Fruit fly (Drosophila melanogaster) whole organism, embryonic: ENCODE measurements around the gene red.

ENCODE experiments used
- CG8478 ChIP-seq: fragments of >200 bp; optimal IDR thresholded peaks from 2 replicates; lab custom pipeline; 2018
- Hey ChIP-seq: fragments of 200-800 bp; sonication (Bioruptor generic); optimal IDR thresholded peaks from 3 replicates; lab custom pipeline; 2018; ENCODE audit warnings: missing biosample characterization, mild to moderate bottlenecking, missing genetic modification characterization
- Hr39 ChIP-seq: fragments of >200 bp; optimal IDR thresholded peaks from 2 replicates; lab custom pipeline; 2017
- Trl ChIP-seq, 3 experiments: fragments of >200 bp in 2 of 3; fragments of 200-800 bp in 1 of 3; sonication (Bioruptor generic) in 1 of 3; optimal IDR thresholded peaks; 2 replicates in 1 of 3; 3 replicates in 2 of 3; lab custom pipeline; 2016 to 2017; ENCODE audit warnings: missing biosample characterization in 1 of 3, missing genetic modification characterization in 1 of 3
- lbe ChIP-seq: fragments of 200-800 bp; sonication (Bioruptor generic); optimal IDR thresholded peaks from 2 replicates; lab custom pipeline; 2016; ENCODE audit warnings: missing biosample characterization, mild to moderate bottlenecking, missing genetic modification characterization

dm6 chr3R:14289958-14290835 is 1.3 kb downstream of the red start:
- no peak for TF ChIP-seq CG8478 (lab: Kevin White, UChicago)
- no peak for TF ChIP-seq Trl (optimal IDR thresholded peaks at IDR 0.05; lab: Kevin White, UChicago)
- no peak for TF ChIP-seq Trl (GFP tag; optimal IDR thresholded peaks at IDR 0.05; lab: Kevin White, UChicago)
- no peak for TF ChIP-seq Hr39 (lab: Kevin White, UChicago)
- TF ChIP-seq Hey (tag; lab: Kevin White, UChicago): no peak
- TF ChIP-seq lbe: no peak
